Fruit fly (Drosophila melanogaster): ENCODE data around the gene CG34178.

CG34178 gene

dm6 chr2L:4448582-4449016 lies 14.9 kb downstream of the CG34178 start, which contains the start of gene MFS18 (continued):
- TF ChIP-seq H2.0 (GFP tag; IDR thresholded peaks at IDR 0.05) (peak; percentile 98), CG17912 (GFP tag; optimal IDR thresholded peaks at IDR 0.05) (peak; percentile 34), vvl (GFP tag; IDR thresholded peaks at IDR 0.05) (peak; percentile 100), org-1 (GFP tag; optimal IDR thresholded peaks at IDR 0.05) (peak; percentile 91), CG10366 (GFP tag; IDR thresholded peaks at IDR 0.05) (peak; percentile 98), E2f1 (GFP tag; IDR thresholded peaks at IDR 0.05) (peak; percentile 99), CG5245 (GFP tag; optimal IDR thresholded peaks at IDR 0.05) (peak; percentile 96), Neu2 (GFP tag; optimal IDR thresholded peaks at IDR 0.05; ENCODE audit: borderline replicate concordance) (peak; percentile 81), Deaf1 (tag; optimal IDR thresholded peaks at IDR 0.05) (peak; percentile 69), Six4 (GFP tag; optimal IDR thresholded peaks at IDR 0.05) (peak; percentile 99), CG7556 (GFP tag; optimal IDR thresholded peaks at IDR 0.05) (peak; percentile 97), hb (GFP tag; IDR thresholded peaks at IDR 0.05; ENCODE audit: partially characterized antibody) (peak; percentile 83), CG17328 (GFP tag; IDR thresholded peaks at IDR 0.05) (peak; percentile 99), Jarid2 (GFP tag; optimal IDR thresholded peaks at IDR 0.05) (peak; percentile 91), CG31224 (GFP tag; IDR thresholded peaks at IDR 0.05) (peak; percentile 97), CG6689 (GFP tag; IDR thresholded peaks at IDR 0.05) (peak; percentile 99), ato (GFP tag; IDR thresholded peaks at IDR 0.05; ENCODE audit: partially characterized antibody) (peak; percentile 92), CG17361 (GFP tag; IDR thresholded peaks at IDR 0.05) (peak; percentile 99), unc-4 (GFP tag; IDR thresholded peaks at IDR 0.05; ENCODE audit: partially characterized antibody) (peak; percentile 52), ewg (GFP tag; optimal IDR thresholded peaks at IDR 0.05) (peak; percentile 88), CG2199 (GFP tag; IDR thresholded peaks at IDR 0.05) (peak; percentile 99), jumu (GFP tag; optimal IDR thresholded peaks at IDR 0.05) (peak; percentile 74), CG42726 (GFP tag; IDR thresholded peaks at IDR 0.05; ENCODE audit: partially characterized antibody) (no peak), Myb (GFP tag; optimal IDR thresholded peaks at IDR 0.05) (peak; percentile 88), HHEX (GFP tag; optimal IDR thresholded peaks at IDR 0.05) (peak; percentile 98), CG4707 (GFP tag; optimal IDR thresholded peaks at IDR 0.05) (peak; percentile 73), CG8765 (GFP tag; IDR thresholded peaks at IDR 0.05) (peak; percentile 97), CG12769 (tag; optimal IDR thresholded peaks at IDR 0.05) (no peak), lbe (GFP tag; optimal IDR thresholded peaks at IDR 0.05) (peak; percentile 93), CG13424 (tag; optimal IDR thresholded peaks at IDR 0.05) (peak; percentile 92), CG7745 (tag; optimal IDR thresholded peaks at IDR 0.05) (peak; percentile 43), CG34224 (GFP tag; IDR thresholded peaks at IDR 0.05; ENCODE audit: partially characterized antibody) (peak; percentile 74; the same call in 2 of the 3 replicates), CG9215 (GFP tag; IDR thresholded peaks at IDR 0.05) (peak; percentile 97), CG15011 (GFP tag; optimal IDR thresholded peaks at IDR 0.05) (peak; percentile 97), pita (GFP tag; optimal IDR thresholded peaks at IDR 0.05) (no peak), CG4820 (GFP tag; optimal IDR thresholded peaks at IDR 0.05) (peak; percentile 95), dpn (GFP tag; optimal IDR thresholded peaks at IDR 0.05) (peak; percentile 97 to 98), CoRest (tag; optimal IDR thresholded peaks at IDR 0.05) (peak; percentile 96), CG6854 (GFP tag; optimal IDR thresholded peaks at IDR 0.05) (peak; percentile 97), CG31365 (tag; optimal IDR thresholded peaks at IDR 0.05) (peak; percentile 89), dmrt11E (tag; optimal IDR thresholded peaks at IDR 0.05) (peak; percentile 95), pfk (GFP tag; optimal IDR thresholded peaks at IDR 0.05) (peak; percentile 38), wor (GFP tag; IDR thresholded peaks at IDR 0.05) (peak; percentile 99), prd (optimal IDR thresholded peaks at IDR 0.05) (no peak), prd (GFP tag; IDR thresholded peaks at IDR 0.05) (peak; percentile 100), B-H1 (GFP tag; IDR thresholded peaks at IDR 0.05) (peak; percentile 99), Hr78 (GFP tag; optimal IDR thresholded peaks at IDR 0.05) (no peak), ci (GFP tag; IDR thresholded peaks at IDR 0.05) (peak; percentile 99), B-H2 (GFP tag; optimal IDR thresholded peaks at IDR 0.05) (peak; percentile 92), CG30020 (tag; optimal IDR thresholded peaks at IDR 0.05) (peak; percentile 80)
